Worm (Caenorhabditis elegans): ENCODE results near the gene F53E4.2.
"Not testable (repeated sequence)": the region's sequence is repeated elsewhere in the genome, so short reads cannot be mapped to it uniquely, and the experiment has no call there.

The F53E4.2 gene

ce11 chrV:15638853-15639252, 15.4 kb upstream of the F53E4.2 start, which contains the start of gene srz-44:
srz-44 (minus strand) TSS chrV:15638953.
- TF ChIP-seq ceh-82 (tag; optimal IDR thresholded peaks at IDR 0.05) (no peak), peb-1 (tag; optimal IDR thresholded peaks at IDR 0.05) (no peak), crh-2 (tag; optimal IDR thresholded peaks at IDR 0.05) (no peak), mdl-1 (tag; optimal IDR thresholded peaks at IDR 0.05) (no peak), ama-1 (optimal IDR thresholded peaks at IDR 0.05) (no peak), sma-3 (GFP tag; optimal IDR thresholded peaks at IDR 0.05) (no peak), C34F6.9 (tag; optimal IDR thresholded peaks at IDR 0.05) (no peak), R02D3.7 (tag; optimal IDR thresholded peaks at IDR 0.05) (no peak), ztf-4 (tag; optimal IDR thresholded peaks at IDR 0.05) (no peak), ztf-11 (tag; optimal IDR thresholded peaks at IDR 0.05) (no peak)

- not testable (repeated sequence) for TF ChIP-seq peb-1, nhr-12, ztf-4 (tag; optimal IDR thresholded peaks at IDR 0.05)
Observed at ce11 chrV:15643192-15643591, 11.0 kb upstream of the F53E4.2 start, which contains the start of gene C55A1.4. C55A1.4 (minus strand) TSS chrV:15643292.

- TF ChIP-seq elt-1 (tag; optimal IDR thresholded peaks at IDR 0.05) (no peak), nhr-12 (tag; optimal IDR thresholded peaks at IDR 0.05) (no peak), ztf-4 (tag; optimal IDR thresholded peaks at IDR 0.05) (no peak), nhr-237 (tag; optimal IDR thresholded peaks at IDR 0.05) (no peak), mbf-1 (tag; optimal IDR thresholded peaks at IDR 0.05) (no peak)
Observed at ce11 chrV:15644575-15644974, 9.6 kb upstream of the F53E4.2 start, which contains the start of gene str-23. str-23 (plus strand) TSS chrV:15644875.

- TF ChIP-seq ceh-82, mbf-1, zag-1 (tag; optimal IDR thresholded peaks at IDR 0.05): not testable (repeated sequence)
Observed at ce11 chrV:15647536-15648085, 6.6 kb upstream of the F53E4.2 start, which contains the start of the genes C55A1.7 and C55A1.6. C55A1.7 (minus strand) TSS chrV:15647636. C55A1.6 (plus strand) TSS chrV:15648035.

- no peak for TF ChIP-seq blmp-1 (tag; optimal IDR thresholded peaks at IDR 0.05; ENCODE audit: insufficient read depth)
- TF ChIP-seq unc-39 (tag; optimal IDR thresholded peaks at IDR 0.05) = no peak
- TF ChIP-seq zag-1 (tag; optimal IDR thresholded peaks at IDR 0.05) = no peak
- TF ChIP-seq ztf-1 (GFP tag; conservative IDR thresholded peaks at IDR 0.05) = no peak
- no peak for TF ChIP-seq nhr-237 (tag; optimal IDR thresholded peaks at IDR 0.05)
- TF ChIP-seq nhr-23 (tag; optimal IDR thresholded peaks at IDR 0.05) = no peak
- no peak for TF ChIP-seq skn-1 (tag; optimal IDR thresholded peaks at IDR 0.05)
- TF ChIP-seq ztf-11 (tag; optimal IDR thresholded peaks at IDR 0.05) = no peak
- TF ChIP-seq nhr-77 (tag; optimal IDR thresholded peaks at IDR 0.05) = no peak
- no peak for TF ChIP-seq mbf-1 (tag; optimal IDR thresholded peaks at IDR 0.05)
- TF ChIP-seq nhr-10 (tag; optimal IDR thresholded peaks at IDR 0.05) = no peak
- no peak for TF ChIP-seq ceh-16 (tag; optimal IDR thresholded peaks at IDR 0.05)
- no peak for TF ChIP-seq sem-4 (tag; optimal IDR thresholded peaks at IDR 0.05)
- TF ChIP-seq nhr-6 (tag; optimal IDR thresholded peaks at IDR 0.05) = no peak
Observed at ce11 chrV:15650167-15650566, 4.1 kb upstream of the F53E4.2 start, which contains the start of gene sru-42. sru-42 (plus strand) TSS chrV:15650467.

- TF ChIP-seq ceh-16 (tag; optimal IDR thresholded peaks at IDR 0.05) (no peak), lsy-2 (tag; optimal IDR thresholded peaks at IDR 0.05) (no peak), nhr-25 (tag; optimal IDR thresholded peaks at IDR 0.05) (peak; percentile 58), nhr-129 (tag; optimal IDR thresholded peaks at IDR 0.05) (peak; percentile 8), unc-55 (GFP tag; optimal IDR thresholded peaks at IDR 0.05) (no peak)
Observed at ce11 chrV:15652147-15652546, 2.1 kb upstream of the F53E4.2 start.
